Worm (Caenorhabditis elegans): Measurements from ENCODE around the gene F57C12.6.

Gene F57C12.6

ce11 chrX:505014-505413, 48.8 kb downstream of the F57C12.6 start:
- TF ChIP-seq nhr-77 (tag; optimal IDR thresholded peaks at IDR 0.05) (no peak), lin-35 (GFP tag; optimal IDR thresholded peaks at IDR 0.05) (no peak), blmp-1 (tag; optimal IDR thresholded peaks at IDR 0.05) (peak; percentile 18), unc-86 (tag; optimal IDR thresholded peaks at IDR 0.05) (no peak), lsy-2 (tag; optimal IDR thresholded peaks at IDR 0.05) (peak in 1 of 2 experiments; percentile 6), elt-3 (tag; optimal IDR thresholded peaks at IDR 0.05) (peak in 1 of 6 experiments; percentile 0), nhr-237 (tag; optimal IDR thresholded peaks at IDR 0.05) (no peak), efl-1 (optimal IDR thresholded peaks at IDR 0.05) (no peak), efl-1 (GFP tag; optimal IDR thresholded peaks at IDR 0.05 in 1 of 2) (peak in 1 of 2 experiments; percentile 28), ztf-11 (tag; optimal IDR thresholded peaks at IDR 0.05) (no peak), nhr-28 (tag; optimal IDR thresholded peaks at IDR 0.05) (no peak), egl-27 (tag; optimal IDR thresholded peaks at IDR 0.05) (no peak), ceh-90 (tag; optimal IDR thresholded peaks at IDR 0.05) (no peak), fkh-4 (tag; optimal IDR thresholded peaks at IDR 0.05; ENCODE audit: borderline replicate concordance) (no peak), fos-1 (tag; optimal IDR thresholded peaks at IDR 0.05) (no peak), jun-1 (tag; optimal IDR thresholded peaks at IDR 0.05) (no peak), lin-39 (tag; optimal IDR thresholded peaks at IDR 0.05) (no peak), dpl-1 (GFP tag; optimal IDR thresholded peaks at IDR 0.05) (no peak), alr-1 (tag; optimal IDR thresholded peaks at IDR 0.05; ENCODE audit: borderline replicate concordance) (no peak)

ce11 chrX:504046-504843, 49.5 kb downstream of the F57C12.6 start:
- no peak for TF ChIP-seq ceh-88 (GFP tag; IDR thresholded peaks at IDR 0.05)
- peak; percentile 36 for TF ChIP-seq rnt-1 (tag; optimal IDR thresholded peaks at IDR 0.05)
- TF ChIP-seq blmp-1 (tag; optimal IDR thresholded peaks at IDR 0.05), result peak; percentile 83
- TF ChIP-seq lsy-2 (tag; optimal IDR thresholded peaks at IDR 0.05), result peak in 1 of 2 experiments; percentile 68
- TF ChIP-seq pag-3 (tag; optimal IDR thresholded peaks at IDR 0.05; ENCODE audit: borderline replicate concordance, insufficient read depth), result peak; percentile 17
- TF ChIP-seq dsc-1 (tag; optimal IDR thresholded peaks at IDR 0.05), result no peak
- no peak for TF ChIP-seq mef-2 (tag; optimal IDR thresholded peaks at IDR 0.05)
- TF ChIP-seq unc-130 (tag; optimal IDR thresholded peaks at IDR 0.05), result peak; percentile 3
- peak in 4 of 6 experiments; percentile 60 to 89 (median 87) for TF ChIP-seq elt-3 (tag; optimal IDR thresholded peaks at IDR 0.05)
- TF ChIP-seq tbx-2 (tag; optimal IDR thresholded peaks at IDR 0.05), result no peak
- TF ChIP-seq nhr-90 (tag; optimal IDR thresholded peaks at IDR 0.05; ENCODE audit: poor library complexity), result peak; percentile 11
- peak; percentile 15 for TF ChIP-seq snu-23 (GFP tag; optimal IDR thresholded peaks at IDR 0.05)
- TF ChIP-seq lin-35 (GFP tag; optimal IDR thresholded peaks at IDR 0.05), result peak in 1 of 2 experiments; percentile 25
- no peak for TF ChIP-seq efl-1 (optimal IDR thresholded peaks at IDR 0.05)
- TF ChIP-seq efl-1 (GFP tag; optimal IDR thresholded peaks at IDR 0.05 in 1 of 2), result peak in 1 of 2 experiments; percentile 78
- peak; percentile 40 for TF ChIP-seq lin-14 (GFP tag; optimal IDR thresholded peaks at IDR 0.05)
- TF ChIP-seq nhr-85 (tag), result peak; percentile 73
